Worm (Caenorhabditis elegans): Measurements from ENCODE around the gene nhr-158.

The nhr-158 gene

ce11 chrV:3889113-3889512, 15.2 kb upstream of the nhr-158 start, which contains the start of gene C17E7.13:
Gene C17E7.13, minus strand, starts transcription at chrV:3889288.
- no peak for TF ChIP-seq nhr-77 (tag; optimal IDR thresholded peaks at IDR 0.05)
- no peak for TF ChIP-seq lin-15B (tag; optimal IDR thresholded peaks at IDR 0.05)
- no peak for TF ChIP-seq alr-1 (tag; optimal IDR thresholded peaks at IDR 0.05; ENCODE audit: borderline replicate concordance)
- TF ChIP-seq sox-4 (tag; optimal IDR thresholded peaks at IDR 0.05) = no peak
- no peak for TF ChIP-seq zag-1 (tag; optimal IDR thresholded peaks at IDR 0.05)
- TF ChIP-seq nhr-76 (tag; optimal IDR thresholded peaks at IDR 0.05) = no peak
- no peak for TF ChIP-seq mef-2 (tag; optimal IDR thresholded peaks at IDR 0.05)
- no peak for TF ChIP-seq C16A3.4 (tag; optimal IDR thresholded peaks at IDR 0.05)
- no peak for TF ChIP-seq ceh-88 (GFP tag; IDR thresholded peaks at IDR 0.05)
- no peak for TF ChIP-seq hlh-17 (GFP tag; optimal IDR thresholded peaks at IDR 0.05; ENCODE audit: borderline replicate concordance)
- no peak for TF ChIP-seq nhr-19 (GFP tag; conservative IDR thresholded peaks at IDR 0.05)
- no peak for TF ChIP-seq mdl-1 (tag; optimal IDR thresholded peaks at IDR 0.05)

ce11 chrV:3886104-3886503, 12.2 kb upstream of the nhr-158 start, which contains the start of gene nhr-124:
Gene nhr-124, minus strand, starts transcription at chrV:3886204.
- TF ChIP-seq unc-130 (tag; optimal IDR thresholded peaks at IDR 0.05) (no peak), nhr-85 (tag) (no peak), ets-5 (GFP tag; IDR thresholded peaks at IDR 0.05) (no peak), aha-1 (tag; optimal IDR thresholded peaks at IDR 0.05) (no peak), tlp-1 (tag; optimal IDR thresholded peaks at IDR 0.05) (no peak), elt-3 (tag; optimal IDR thresholded peaks at IDR 0.05) (no peak), fkh-10 (GFP tag; optimal IDR thresholded peaks at IDR 0.05) (no peak)

- TF ChIP-seq dsc-1 (tag; optimal IDR thresholded peaks at IDR 0.05) = peak; percentile 65
- peak; percentile 70 for TF ChIP-seq ceh-8 (GFP tag; optimal IDR thresholded peaks at IDR 0.05)
- no peak for TF ChIP-seq nhr-84 (tag; optimal IDR thresholded peaks at IDR 0.05)
- TF ChIP-seq nhr-71 (tag; optimal IDR thresholded peaks at IDR 0.05) = peak; percentile 3
- TF ChIP-seq dpl-1 (GFP tag; optimal IDR thresholded peaks at IDR 0.05) = no peak
- peak; percentile 38 for TF ChIP-seq fkh-8 (tag; optimal IDR thresholded peaks at IDR 0.05)
Observed at ce11 chrV:3884550-3884949, 10.6 kb upstream of the nhr-158 start.

- TF ChIP-seq alr-1 (tag; optimal IDR thresholded peaks at IDR 0.05; ENCODE audit: borderline replicate concordance) (no peak), ceh-82 (tag; optimal IDR thresholded peaks at IDR 0.05) (no peak), unc-30 (tag; optimal IDR thresholded peaks at IDR 0.05) (no peak), nhr-76 (tag; optimal IDR thresholded peaks at IDR 0.05) (no peak), ces-1 (GFP tag; optimal IDR thresholded peaks at IDR 0.05) (no peak), zip-4 (GFP tag; optimal IDR thresholded peaks at IDR 0.05) (no peak), ztf-4 (tag; optimal IDR thresholded peaks at IDR 0.05) (no peak), hpl-2 (GFP tag; optimal IDR thresholded peaks at IDR 0.05) (no peak), unc-86 (tag; optimal IDR thresholded peaks at IDR 0.05) (no peak), fos-1 (tag; optimal IDR thresholded peaks at IDR 0.05) (no peak), mep-1 (tag; optimal IDR thresholded peaks at IDR 0.05) (no peak), pag-3 (tag; optimal IDR thresholded peaks at IDR 0.05; ENCODE audit: borderline replicate concordance, insufficient read depth) (no peak), C34B4.2 (tag; optimal IDR thresholded peaks at IDR 0.05) (no peak), ztf-11 (tag; optimal IDR thresholded peaks at IDR 0.05) (no peak)
Observed at ce11 chrV:3878223-3878622, 4.3 kb upstream of the nhr-158 start, which contains the start of gene nhr-159. Gene nhr-159, minus strand, starts transcription at chrV:3878323.
